Fruit fly (Drosophila melanogaster) whole organism, prepupa: ENCODE results near the gene Acp76A.

Source experiments
- CG10631 ChIP-seq: fragments of 200-800 bp; sonication (Bioruptor generic); optimal IDR thresholded peaks from 2 replicates; lab custom pipeline; 2016; ENCODE audit warnings: missing biosample characterization, missing genetic modification characterization
- CG11762 ChIP-seq: fragments of 200-800 bp; sonication (Bioruptor generic); optimal IDR thresholded peaks from 3 replicates; lab custom pipeline; 2016; ENCODE audit warnings: missing biosample characterization, missing genetic modification characterization; ENCODE audit not compliant: insufficient read depth
- CG1621 ChIP-seq: fragments of 200-800 bp; sonication (Bioruptor generic); optimal IDR thresholded peaks from 3 replicates; lab custom pipeline; 2018; ENCODE audit warnings: missing biosample characterization, mild to moderate bottlenecking, missing genetic modification characterization
- CG3032 ChIP-seq: fragments of 200-800 bp; optimal IDR thresholded peaks from 2 replicates; lab custom pipeline; 2019; ENCODE audit warnings: missing biosample characterization, mild to moderate bottlenecking, missing genetic modification characterization, moderate library complexity
- CG3919 ChIP-seq: fragments of 200-800 bp; sonication (Bioruptor generic); optimal IDR thresholded peaks from 3 replicates; lab custom pipeline; 2016; ENCODE audit warnings: missing biosample characterization, missing genetic modification characterization
- CG6276 ChIP-seq: fragments of 200-800 bp; sonication (Bioruptor generic); optimal IDR thresholded peaks from 2 replicates; lab custom pipeline; 2017; ENCODE audit warnings: missing biosample characterization, mild to moderate bottlenecking, missing genetic modification characterization
- CG6792 ChIP-seq: fragments of 200-800 bp; sonication (Bioruptor generic); optimal IDR thresholded peaks from 3 replicates; lab custom pipeline; 2016; ENCODE audit warnings: missing biosample characterization, missing genetic modification characterization
- CG7368 ChIP-seq: fragments of 200-800 bp; sonication (Bioruptor generic); optimal IDR thresholded peaks from 3 replicates; lab custom pipeline; 2016; ENCODE audit warnings: missing biosample characterization, missing genetic modification characterization
- CG8119 ChIP-seq: fragments of 200-800 bp; sonication (Bioruptor generic); IDR thresholded peaks from 3 replicates; pipeline ENCODE4 v1.3.6; 2022; ENCODE audit warnings: missing biosample characterization, missing genetic modification characterization
- CG8632 ChIP-seq: fragments of 200-800 bp; sonication (Bioruptor generic); optimal IDR thresholded peaks from 3 replicates; lab custom pipeline; 2016; ENCODE audit warnings: missing biosample characterization, missing genetic modification characterization
- Eip75B ChIP-seq: fragments of 200-800 bp; sonication (Bioruptor generic); optimal IDR thresholded peaks from 3 replicates; lab custom pipeline; 2016; ENCODE audit warnings: missing biosample characterization, missing genetic modification characterization
- Eip78C ChIP-seq: fragments of 200-800 bp; sonication (Bioruptor generic); peaks from one replicate; lab custom pipeline; 2016; ENCODE audit warnings: missing biosample characterization, missing genetic modification characterization
- Eip93F ChIP-seq: fragments of 200-800 bp; sonication (Bioruptor generic); optimal IDR thresholded peaks from 2 replicates; lab custom pipeline; 2016; ENCODE audit warnings: missing biosample characterization, mild to moderate bottlenecking, missing genetic modification characterization
- Ets21C ChIP-seq: fragments of 200-800 bp; sonication (Bioruptor generic); optimal IDR thresholded peaks from 3 replicates; lab custom pipeline; 2016; ENCODE audit warnings: missing biosample characterization, missing genetic modification characterization
- Hr38 ChIP-seq: sonication (Bioruptor generic); optimal IDR thresholded peaks from 2 replicates; lab custom pipeline; 2016; ENCODE audit warnings: missing biosample characterization, missing genetic modification characterization
- Hr39 ChIP-seq: fragments of 200-800 bp; sonication (Bioruptor generic); optimal IDR thresholded peaks from 2 replicates; lab custom pipeline; 2016; ENCODE audit warnings: missing biosample characterization, missing genetic modification characterization
- Lpt ChIP-seq: fragments of 200-800 bp; sonication (Bioruptor generic); optimal IDR thresholded peaks from 3 replicates; lab custom pipeline; 2016; ENCODE audit warnings: missing biosample characterization, missing genetic modification characterization
- Met ChIP-seq: fragments of 200-800 bp; sonication (Bioruptor generic); optimal IDR thresholded peaks from 3 replicates; lab custom pipeline; 2016; ENCODE audit warnings: missing biosample characterization, missing genetic modification characterization
- Sox102F ChIP-seq: fragments of 200-800 bp; sonication (Bioruptor generic); optimal IDR thresholded peaks from 2 replicates; lab custom pipeline; 2016; ENCODE audit warnings: missing biosample characterization, mild to moderate bottlenecking, missing genetic modification characterization
- Sox14 ChIP-seq: fragments of 200-800 bp; sonication (Bioruptor generic); optimal IDR thresholded peaks from 3 replicates; lab custom pipeline; 2016; ENCODE audit warnings: missing biosample characterization, missing genetic modification characterization
- Sox15 ChIP-seq: fragments of 200-800 bp; sonication (Bioruptor generic); optimal IDR thresholded peaks from 3 replicates; lab custom pipeline; 2016; ENCODE audit warnings: missing biosample characterization, missing genetic modification characterization
- acj6 ChIP-seq: fragments of 200-800 bp; sonication (Bioruptor generic); optimal IDR thresholded peaks from 3 replicates; lab custom pipeline; 2016; ENCODE audit warnings: missing biosample characterization, missing genetic modification characterization
- dac ChIP-seq: fragments of 200-800 bp; sonication (Bioruptor generic); optimal IDR thresholded peaks from 2 replicates; lab custom pipeline; 2017; ENCODE audit warnings: missing biosample characterization, mild to moderate bottlenecking, missing genetic modification characterization
- dsx ChIP-seq: fragments of 200-800 bp; optimal IDR thresholded peaks from 3 replicates; lab custom pipeline; 2019; ENCODE audit warnings: missing biosample characterization, mild to moderate bottlenecking, missing genetic modification characterization, moderate library complexity; ENCODE audit not compliant: poor library complexity, severe bottlenecking
- esn ChIP-seq: fragments of 200-800 bp; sonication (Bioruptor generic); optimal IDR thresholded peaks from 2 replicates; lab custom pipeline; 2016; ENCODE audit warnings: missing biosample characterization, mild to moderate bottlenecking, missing genetic modification characterization, moderate library complexity
- net ChIP-seq: fragments of 200-800 bp; sonication (Bioruptor generic); optimal IDR thresholded peaks from 3 replicates; lab custom pipeline; 2016; ENCODE audit warnings: missing biosample characterization, missing genetic modification characterization
- pdm3 ChIP-seq: fragments of 200-800 bp; sonication (Bioruptor generic); optimal IDR thresholded peaks from 3 replicates; lab custom pipeline; 2016; ENCODE audit warnings: missing biosample characterization, missing genetic modification characterization
- salr ChIP-seq, 2 experiments: fragments of 200-800 bp; sonication (Bioruptor generic); optimal IDR thresholded peaks; 3 replicates each; lab custom pipeline; 2016 to 2018; ENCODE audit warnings: missing biosample characterization in 2 of 2, missing genetic modification characterization in 2 of 2, mild to moderate bottlenecking in 1 of 2
- spab ChIP-seq: fragments of 200-800 bp; sonication (Bioruptor generic); optimal IDR thresholded peaks from 2 replicates; lab custom pipeline; 2017; ENCODE audit warnings: missing biosample characterization, mild to moderate bottlenecking, missing genetic modification characterization, missing genetic modification reagents
- topi ChIP-seq: fragments of 200-800 bp; sonication (Bioruptor generic); optimal IDR thresholded peaks from 3 replicates; lab custom pipeline; 2016; ENCODE audit warnings: missing biosample characterization, missing genetic modification characterization
- vri ChIP-seq: fragments of 200-800 bp; sonication (Bioruptor generic); optimal IDR thresholded peaks from 3 replicates; lab custom pipeline; 2016; ENCODE audit warnings: missing biosample characterization, mild to moderate bottlenecking, missing genetic modification characterization

Acp76A gene

dm6 chr3L:19016133-19016804, 35.6 kb downstream of the Acp76A start (continued):
- TF ChIP-seq CG8632 (GFP tag; lab: Kevin White, UChicago) (peak; percentile 54), CG3032 (tag; lab: Kevin White, UChicago) (peak; percentile 67), Sox14 (peak; percentile 70), Met (GFP tag; lab: Kevin White, UChicago) (peak; percentile 61), Sox15 (peak; percentile 47), dsx (GFP tag; lab: Kevin White, UChicago) (peak; percentile 61), esn (GFP tag; lab: Kevin White, UChicago) (peak; percentile 58), Eip78C (GFP tag; lab: Kevin White, UChicago) (peak; percentile 86), Eip93F (GFP tag; lab: Kevin White, UChicago) (no peak), Ets21C (GFP tag; lab: Kevin White, UChicago) (no peak), CG10631 (peak; percentile 68), Hr39 (peak; percentile 43), Lpt (GFP tag; lab: Kevin White, UChicago) (peak; percentile 66), dac (peak; percentile 20), spab (GFP tag; lab: Kevin White, UChicago) (peak; percentile 25), topi (GFP tag; lab: Kevin White, UChicago) (peak; percentile 54), Hr38 (no peak), CG7368 (GFP tag; lab: Kevin White, UChicago) (peak; percentile 17), pdm3 (GFP tag; lab: Kevin White, UChicago) (peak; percentile 79), CG8119 (GFP tag; lab: Robert Waterston, UW) (peak; percentile 76), net (GFP tag; lab: Kevin White, UChicago) (peak; percentile 69)

dm6 chr3L:19015454-19016054, 36.3 kb downstream of the Acp76A start:
- TF ChIP-seq vri (peak; percentile 72), Eip78C (GFP tag; lab: Kevin White, UChicago) (peak; percentile 50), salr (GFP tag; optimal IDR thresholded peaks at IDR 0.05; lab: Kevin White, UChicago) (no peak), Sox14 (no peak)

dm6 chr3L:19014802-19015201, 37.0 kb downstream of the Acp76A start:
- TF ChIP-seq acj6 (no peak), Eip78C (GFP tag; lab: Kevin White, UChicago) (no peak), CG8632 (GFP tag; lab: Kevin White, UChicago) (no peak), esn (GFP tag; lab: Kevin White, UChicago) (no peak)

dm6 chr3L:19014090-19014489, 37.7 kb downstream of the Acp76A start:
- no peak for TF ChIP-seq Lpt (GFP tag; lab: Kevin White, UChicago)
- no peak for TF ChIP-seq CG11762
- no peak for TF ChIP-seq Eip78C (GFP tag; lab: Kevin White, UChicago)
- no peak for TF ChIP-seq CG1621 (tag; lab: Kevin White, UChicago)
- TF ChIP-seq topi (GFP tag; lab: Kevin White, UChicago), result no peak
- TF ChIP-seq Ets21C (GFP tag; lab: Kevin White, UChicago), result no peak
- no peak for TF ChIP-seq Sox102F (GFP tag; lab: Kevin White, UChicago)
- no peak for TF ChIP-seq CG3919 (GFP tag; lab: Kevin White, UChicago)

dm6 chr3L:19013086-19013752, 38.6 kb downstream of the Acp76A start:
- TF ChIP-seq CG6792, result no peak
- TF ChIP-seq Met (GFP tag; lab: Kevin White, UChicago), result no peak
- no peak for TF ChIP-seq vri
- no peak for TF ChIP-seq Ets21C (GFP tag; lab: Kevin White, UChicago)
- no peak for TF ChIP-seq Hr38
- TF ChIP-seq CG10631, result no peak
- no peak for TF ChIP-seq CG6276
- TF ChIP-seq Eip75B (GFP tag; lab: Kevin White, UChicago), result no peak
